Worm (Caenorhabditis elegans): ENCODE results near the gene fbxc-15.
"Not testable (repeated sequence)": the region's sequence is repeated elsewhere in the genome, so short reads cannot be mapped to it uniquely, and the experiment has no call there.

- not testable (repeated sequence) for TF ChIP-seq flt-1 (GFP tag; IDR thresholded peaks at IDR 0.05); T22C8.4 (GFP tag; IDR thresholded peaks at IDR 0.05); tab-1 (GFP tag; IDR thresholded peaks at IDR 0.05); ztf-23 (GFP tag; IDR thresholded peaks at IDR 0.05); ref-1 (GFP tag; conservative IDR thresholded peaks at IDR 0.05)
Measured at ce11 chrII:968106-968505, 11.1 kb upstream of the fbxc-15 start, which contains the start of gene C32B5.6.

All from whole organism, midembryonic.